Worm (Caenorhabditis elegans) whole organism, L1 larva: Measurements from ENCODE around the gene C07B5.3.

Experiments
- C34B4.2 ChIP-seq: sonication (generic microtip); optimal IDR thresholded peaks from 2 replicates; lab custom pipeline; 2017; ENCODE audit warnings: mild to moderate bottlenecking, missing genetic modification characterization, missing compliant biosample characterization
- Y116A8C.19 ChIP-seq: sonication (generic microtip); optimal IDR thresholded peaks from 2 replicates; lab custom pipeline; 2016; ENCODE audit warnings: missing compliant biosample characterization, missing genetic modification characterization, borderline replicate concordance
- blmp-1 ChIP-seq: fragments of 150-350 bp; optimal IDR thresholded peaks from 2 replicates; lab custom pipeline; 2014; ENCODE audit warnings: missing biosample characterization, missing genetic modification characterization
- efl-1 ChIP-seq, 4 experiments: fragments of 150-350 bp; optimal IDR thresholded peaks in 3 of 4; peaks in 1 of 4; 1 replicate in 1 of 4; 2 replicates in 3 of 4; lab custom pipeline; 2014; ENCODE audit warnings: missing biosample characterization in 2 of 4, missing genetic modification characterization in 2 of 4, missing genetic modification reagents in 2 of 4
- egl-27 ChIP-seq, 2 experiments: fragments of 150-350 bp in 1 of 2; sonication (generic microtip); optimal IDR thresholded peaks; 3 replicates each; lab custom pipeline; 2017 to 2018; ENCODE audit warnings: missing biosample characterization in 2 of 2, missing genetic modification characterization in 2 of 2, missing genetic modification reagents in 2 of 2
- elt-3 ChIP-seq, 6 experiments: fragments of 150-350 bp in 1 of 6; sonication (generic microtip); optimal IDR thresholded peaks; 2 replicates each; lab custom pipeline; 2017 to 2018; ENCODE audit warnings: missing biosample characterization in 6 of 6, missing genetic modification characterization in 6 of 6, inconsistent platforms in 1 of 6
- fkh-10 ChIP-seq: sonication (generic microtip); optimal IDR thresholded peaks from 2 replicates; lab custom pipeline; 2017; ENCODE audit warnings: missing biosample characterization, missing genetic modification reagents, missing genetic modification characterization
- grh-1 ChIP-seq: fragments of 200-800 bp; sonication (Bioruptor generic); IDR thresholded peaks from 2 replicates; pipeline ENCODE4 v1.3.6; 2022; ENCODE audit warnings: missing genetic modification reagents, missing genetic modification characterization, missing compliant biosample characterization
- hlh-17 ChIP-seq: fragments of 200-800 bp; sonication (Bioruptor generic); optimal IDR thresholded peaks from 2 replicates; lab custom pipeline; 2018; ENCODE audit warnings: missing genetic modification characterization, mild to moderate bottlenecking, missing compliant biosample characterization, moderate library complexity, borderline replicate concordance
- hpl-2 ChIP-seq: fragments of 150-350 bp; optimal IDR thresholded peaks from 2 replicates; lab custom pipeline; 2014; ENCODE audit warnings: missing biosample characterization, missing genetic modification reagents, missing genetic modification characterization
- isw-1 ChIP-seq: fragments of 200-800 bp; sonication (Bioruptor generic); IDR thresholded peaks from 2 replicates; pipeline ENCODE4 v1.3.6; 2022; ENCODE audit warnings: missing genetic modification characterization, missing compliant biosample characterization
- jun-1 ChIP-seq: fragments of 150-350 bp; optimal IDR thresholded peaks from 2 replicates; lab custom pipeline; 2014; ENCODE audit warnings: missing biosample characterization, missing genetic modification reagents, missing genetic modification characterization
- mdl-1 ChIP-seq, 2 experiments: fragments of 150-350 bp; optimal IDR thresholded peaks; 2 replicates each; lab custom pipeline; 2014 to 2017; ENCODE audit warnings: missing biosample characterization in 2 of 2, missing genetic modification characterization in 2 of 2, inconsistent platforms in 1 of 2
- nhr-237 ChIP-seq: fragments of 150-350 bp; optimal IDR thresholded peaks from 2 replicates; lab custom pipeline; 2014; ENCODE audit warnings: missing biosample characterization, missing genetic modification characterization
- nhr-71 ChIP-seq: sonication (generic microtip); optimal IDR thresholded peaks from 2 replicates; lab custom pipeline; 2016; ENCODE audit warnings: mild to moderate bottlenecking, missing genetic modification characterization, moderate library complexity, missing compliant biosample characterization
- nhr-76 ChIP-seq: sonication (generic microtip); optimal IDR thresholded peaks from 2 replicates; lab custom pipeline; 2017; ENCODE audit warnings: missing biosample characterization, missing genetic modification characterization
- nhr-77 ChIP-seq: fragments of 150-350 bp; optimal IDR thresholded peaks from 2 replicates; lab custom pipeline; 2014; ENCODE audit warnings: missing biosample characterization, missing genetic modification characterization
- nhr-90 ChIP-seq: sonication (generic microtip); optimal IDR thresholded peaks from 2 replicates; lab custom pipeline; 2016; ENCODE audit warnings: mild to moderate bottlenecking, missing genetic modification characterization, missing compliant biosample characterization; ENCODE audit not compliant: poor library complexity
- swsn-7 ChIP-seq: sonication (generic microtip); optimal IDR thresholded peaks from 2 replicates; lab custom pipeline; 2016; ENCODE audit warnings: missing genetic modification characterization, missing compliant biosample characterization
- unc-130 ChIP-seq: fragments of 150-350 bp; optimal IDR thresholded peaks from 2 replicates; lab custom pipeline; 2017; ENCODE audit warnings: missing biosample characterization, missing genetic modification characterization, inconsistent platforms
- unc-86 ChIP-seq: sonication (generic microtip); optimal IDR thresholded peaks from 2 replicates; lab custom pipeline; 2016; ENCODE audit warnings: missing genetic modification characterization, missing compliant biosample characterization

Gene C07B5.3

ce11 chrX:9489578-9489977 lies 33.4 kb downstream of the C07B5.3 start (continued):
- TF ChIP-seq efl-1 (optimal IDR thresholded peaks at IDR 0.05; lab: Kevin White, UChicago) (no peak), efl-1 (GFP tag; optimal IDR thresholded peaks at IDR 0.05 in 1 of 2; lab: Kevin White, UChicago) (no peak), nhr-71 (tag; lab: Kevin White, UChicago) (no peak)

DNA sequence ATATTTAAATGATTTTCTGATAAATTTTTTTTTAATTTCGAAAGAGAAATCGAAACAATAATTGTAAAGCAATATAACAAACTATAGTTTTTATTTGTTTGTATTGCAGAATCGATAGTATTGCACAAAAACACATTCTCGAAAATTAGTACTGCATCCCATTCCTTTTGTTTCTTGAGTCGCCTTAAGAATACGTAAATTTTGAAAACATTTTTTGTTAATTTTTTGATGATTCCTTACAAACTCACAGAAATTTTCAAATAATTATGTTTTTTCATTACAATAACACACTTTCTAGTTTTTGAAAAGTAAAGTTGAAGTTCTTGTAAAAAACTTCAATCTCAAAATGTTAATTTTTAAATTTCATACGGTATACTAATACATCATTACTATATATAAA lies 36.9 kb downstream of the C07B5.3 start:
- TF ChIP-seq efl-1 (optimal IDR thresholded peaks at IDR 0.05; lab: Kevin White, UChicago), result no peak
- TF ChIP-seq efl-1 (GFP tag; optimal IDR thresholded peaks at IDR 0.05 in 1 of 2; lab: Kevin White, UChicago), result peak in 1 of 2 experiments; percentile 55
- TF ChIP-seq blmp-1 (tag; lab: Kevin White, UChicago), result no peak

ce11 chrX:9483754-9484153 lies 39.3 kb downstream of the C07B5.3 start:
- TF ChIP-seq C34B4.2 (tag; lab: Kevin White, UChicago) (no peak), efl-1 (optimal IDR thresholded peaks at IDR 0.05; lab: Kevin White, UChicago) (no peak), efl-1 (GFP tag; optimal IDR thresholded peaks at IDR 0.05 in 1 of 2; lab: Kevin White, UChicago) (peak in 1 of 2 experiments; percentile 14), nhr-90 (no peak), isw-1 (GFP tag; lab: Robert Waterston, UW) (no peak)

- TF ChIP-seq egl-27 (tag; optimal IDR thresholded peaks at IDR 0.05; lab: Kevin White, UChicago), result no peak
- no peak for TF ChIP-seq elt-3 (tag; optimal IDR thresholded peaks at IDR 0.05; lab: Kevin White, UChicago)
- no peak for TF ChIP-seq nhr-76 (tag; lab: Kevin White, UChicago)
- no peak for TF ChIP-seq nhr-237 (tag; lab: Kevin White, UChicago)
- no peak for TF ChIP-seq grh-1 (GFP tag; lab: Robert Waterston, UW)
- no peak for TF ChIP-seq jun-1 (tag; lab: Kevin White, UChicago)
- TF ChIP-seq swsn-7 (tag; lab: Kevin White, UChicago), result no peak
- TF ChIP-seq mdl-1 (tag; optimal IDR thresholded peaks at IDR 0.05; lab: Kevin White, UChicago), result no peak
- TF ChIP-seq hlh-17 (GFP tag; lab: Kevin White, UChicago), result no peak
- no peak for TF ChIP-seq unc-130 (tag; lab: Kevin White, UChicago)
- TF ChIP-seq nhr-77 (tag; lab: Kevin White, UChicago), result no peak
- no peak for TF ChIP-seq hpl-2
- no peak for TF ChIP-seq unc-86 (tag; lab: Kevin White, UChicago)
- no peak for TF ChIP-seq fkh-10 (GFP tag; lab: Kevin White, UChicago)
- no peak for TF ChIP-seq blmp-1 (tag; lab: Kevin White, UChicago)
- no peak for TF ChIP-seq Y116A8C.19 (tag; lab: Kevin White, UChicago)
Measured at ce11 chrX:9476752-9477151, 46.3 kb downstream of the C07B5.3 start.
